Worm (Caenorhabditis elegans) whole organism, L1 larva: ENCODE results near the gene dhs-15.

Experiments
- lin-15B ChIP-seq: fragments of 150-350 bp; sonication (generic microtip); optimal IDR thresholded peaks from 3 replicates; lab custom pipeline; 2014; ENCODE audit warnings: missing biosample characterization, missing genetic modification characterization
- lin-39 ChIP-seq: fragments of 150-350 bp; optimal IDR thresholded peaks from 2 replicates; lab custom pipeline; 2014; ENCODE audit warnings: missing biosample characterization, missing genetic modification reagents, missing genetic modification characterization
- nhr-12 ChIP-seq: sonication (generic microtip); optimal IDR thresholded peaks from 2 replicates; lab custom pipeline; 2017; ENCODE audit warnings: missing biosample characterization, missing genetic modification characterization
- nhr-28 ChIP-seq: fragments of 150-350 bp; optimal IDR thresholded peaks from 2 replicates; lab custom pipeline; 2014; ENCODE audit warnings: missing biosample characterization, missing genetic modification characterization
- pqm-1 ChIP-seq: sonication (generic microtip); optimal IDR thresholded peaks from 3 replicates; lab custom pipeline; 2017; ENCODE audit warnings: missing biosample characterization, missing genetic modification characterization
- unc-130 ChIP-seq: fragments of 150-350 bp; optimal IDR thresholded peaks from 2 replicates; lab custom pipeline; 2017; ENCODE audit warnings: missing biosample characterization, missing genetic modification characterization, inconsistent platforms
- ztf-11 ChIP-seq, 2 experiments: sonication (generic microtip); optimal IDR thresholded peaks; 2 replicates each; lab custom pipeline; 2016 to 2017; ENCODE audit warnings: missing genetic modification characterization in 2 of 2, missing biosample characterization in 1 of 2, missing compliant biosample characterization in 1 of 2
- ztf-4 ChIP-seq: fragments of 150-350 bp; optimal IDR thresholded peaks from 2 replicates; lab custom pipeline; 2014; ENCODE audit warnings: missing biosample characterization, missing genetic modification characterization

DNA sequence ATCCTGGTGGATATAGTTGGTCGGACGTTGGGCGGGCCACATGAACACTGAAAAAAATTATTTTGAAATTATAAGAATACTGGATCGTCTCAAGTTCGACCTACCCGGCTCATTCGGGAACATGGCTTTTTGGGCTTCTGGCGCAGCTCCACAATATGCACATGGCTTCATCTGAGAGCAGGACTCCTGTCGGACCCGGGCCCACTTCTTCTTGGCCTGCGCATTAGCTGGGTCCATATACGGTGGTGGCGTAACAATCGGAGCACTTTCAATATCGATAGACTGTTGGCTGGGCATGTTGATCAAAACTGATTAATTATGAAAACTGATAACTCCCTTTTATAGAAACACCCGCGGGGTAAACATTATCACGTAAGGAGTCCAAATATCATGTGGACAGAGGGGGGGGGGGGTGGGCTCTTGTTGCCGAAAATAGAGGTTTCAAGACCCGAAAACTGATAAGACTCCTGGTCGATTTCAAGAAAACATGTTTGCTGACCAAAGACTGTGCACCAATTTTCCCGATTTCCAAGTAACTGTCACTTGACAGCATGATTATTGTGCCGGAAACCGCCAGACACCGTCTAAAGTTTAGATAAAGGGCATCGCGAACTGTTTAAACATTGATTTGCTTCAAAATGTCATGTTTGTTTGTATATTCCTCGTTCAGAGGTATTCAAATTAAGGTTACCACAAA is 38.7 kb downstream of the dhs-15 start, which contains the start of gene dod-3:
- TF ChIP-seq lin-15B (tag; lab: Kevin White, UChicago) (no peak), nhr-12 (tag; lab: Kevin White, UChicago) (no peak), ztf-11 (tag; optimal IDR thresholded peaks at IDR 0.05; lab: Kevin White, UChicago) (no peak), nhr-28 (tag; lab: Kevin White, UChicago) (no peak), ztf-4 (no peak), unc-130 (tag; lab: Kevin White, UChicago) (no peak), lin-39 (tag; lab: Kevin White, UChicago) (no peak), pqm-1 (no peak)
